Fruit fly (Drosophila melanogaster): Measurements from ENCODE around the gene CG4558.

Gene CG4558

dm6 chrX:6813678-6814077, 35.9 kb upstream of the CG4558 start, which contains the start of gene iav:
Gene iav, plus strand, starts transcription at chrX:6813978.
- no peak for TF ChIP-seq eve (GFP tag; optimal IDR thresholded peaks at IDR 0.05)
- no peak for TF ChIP-seq twi (tag; optimal IDR thresholded peaks at IDR 0.05)
- no peak for TF ChIP-seq HHEX (GFP tag; optimal IDR thresholded peaks at IDR 0.05)
- TF ChIP-seq CG11695 (GFP tag; IDR thresholded peaks at IDR 0.05): no peak
- no peak for TF ChIP-seq CG12219 (GFP tag; optimal IDR thresholded peaks at IDR 0.05)
- no peak for TF ChIP-seq CG12769 (tag; optimal IDR thresholded peaks at IDR 0.05)
- no peak for TF ChIP-seq E2f2 (GFP tag; IDR thresholded peaks at IDR 0.05)
- no peak for TF ChIP-seq CG12659 (GFP tag; optimal IDR thresholded peaks at IDR 0.05)
- TF ChIP-seq H15 (GFP tag; IDR thresholded peaks at IDR 0.05): no peak
- TF ChIP-seq CG12236 (GFP tag; optimal IDR thresholded peaks at IDR 0.05): no peak
- no peak for TF ChIP-seq HLHmδ (GFP tag; optimal IDR thresholded peaks at IDR 0.05)
- no peak for TF ChIP-seq grau (tag; optimal IDR thresholded peaks at IDR 0.05)
- no peak for TF ChIP-seq wek (GFP tag; optimal IDR thresholded peaks at IDR 0.05)
- no peak for TF ChIP-seq CG9876 (GFP tag; optimal IDR thresholded peaks at IDR 0.05)
- TF ChIP-seq Dp (GFP tag; optimal IDR thresholded peaks at IDR 0.05): no peak
- no peak for TF ChIP-seq CG42726 (GFP tag; IDR thresholded peaks at IDR 0.05; ENCODE audit: partially characterized antibody)
- TF ChIP-seq Med (GFP tag): no peak
- no peak for TF ChIP-seq vvl (GFP tag; IDR thresholded peaks at IDR 0.05)

- TF ChIP-seq B-H2 (GFP tag; optimal IDR thresholded peaks at IDR 0.05) (no peak), Bgb (GFP tag; IDR thresholded peaks at IDR 0.05; ENCODE audit: partially characterized antibody) (peak; percentile 67), ab (GFP tag; optimal IDR thresholded peaks at IDR 0.05) (no peak), scrt (GFP tag; optimal IDR thresholded peaks at IDR 0.05) (no peak), CG2712 (tag; optimal IDR thresholded peaks at IDR 0.05) (no peak), grn (GFP tag; optimal IDR thresholded peaks at IDR 0.05) (no peak), klu (GFP tag; IDR thresholded peaks at IDR 0.05) (no peak), Lim3 (GFP tag; IDR thresholded peaks at IDR 0.05) (no peak), Myb (GFP tag; optimal IDR thresholded peaks at IDR 0.05) (peak; percentile 21), CG12299 (tag; optimal IDR thresholded peaks at IDR 0.05) (no peak), Deaf1 (tag; optimal IDR thresholded peaks at IDR 0.05) (no peak), Vsx1 (GFP tag; optimal IDR thresholded peaks at IDR 0.05) (no peak), CG6175 (GFP tag; IDR thresholded peaks at IDR 0.05) (no peak), CG11695 (GFP tag; IDR thresholded peaks at IDR 0.05) (no peak), Xbp1 (GFP tag; optimal IDR thresholded peaks at IDR 0.05) (no peak), CG32532 (GFP tag; IDR thresholded peaks at IDR 0.05) (no peak), CG2120 (GFP tag; optimal IDR thresholded peaks at IDR 0.05) (peak; percentile 54), CG5953 (GFP tag; IDR thresholded peaks at IDR 0.05) (no peak), fd64A (GFP tag; optimal IDR thresholded peaks at IDR 0.05) (no peak), Scr (GFP tag; IDR thresholded peaks at IDR 0.05; ENCODE audit: partially characterized antibody) (peak; percentile 59), sd (tag; optimal IDR thresholded peaks at IDR 0.05) (no peak), CG34376 (GFP tag; optimal IDR thresholded peaks at IDR 0.05) (no peak), sr (GFP tag; IDR thresholded peaks at IDR 0.05) (no peak), CG12155 (GFP tag; optimal IDR thresholded peaks at IDR 0.05) (no peak), p53 (GFP tag; optimal IDR thresholded peaks at IDR 0.05) (no peak), seq (GFP tag; IDR thresholded peaks at IDR 0.05) (no peak), CG2116 (GFP tag; optimal IDR thresholded peaks at IDR 0.05) (peak; percentile 65), Bdp1 (GFP tag; optimal IDR thresholded peaks at IDR 0.05) (no peak), ttk (GFP tag; IDR thresholded peaks at IDR 0.05) (no peak), CG7271 (tag; optimal IDR thresholded peaks at IDR 0.05) (no peak), CG7987 (GFP tag; optimal IDR thresholded peaks at IDR 0.05) (no peak), hb (GFP tag; IDR thresholded peaks at IDR 0.05; ENCODE audit: partially characterized antibody) (no peak), slou (GFP tag; optimal IDR thresholded peaks at IDR 0.05) (no peak), Opbp (GFP tag; IDR thresholded peaks at IDR 0.05; ENCODE audit: partially characterized antibody) (peak; percentile 57; the same call in 1 of the 3 replicates)
Measured at dm6 chrX:6820703-6821102, 28.9 kb upstream of the CG4558 start, which contains the start of the genes Nf-YC and xit. Gene Nf-YC, minus strand, starts transcription at chrX:6820919. Gene xit, plus strand, starts transcription at chrX:6821016.

Data from whole organism, embryonic.